Worm (Caenorhabditis elegans) whole organism, mixed stage, embryonic: Measurements from ENCODE around the gene R13H4.5.

Source experiments
- M03D4.4 ChIP-seq: sonication (generic microtip); optimal IDR thresholded peaks from 2 replicates; lab custom pipeline; 2017; ENCODE audit warnings: mild to moderate bottlenecking, missing genetic modification characterization, missing compliant biosample characterization
- blmp-1 ChIP-seq: fragments of 150-350 bp; optimal IDR thresholded peaks from 2 replicates; lab custom pipeline; 2014; ENCODE audit warnings: missing biosample characterization, missing genetic modification characterization
- ceh-39 ChIP-seq: fragments of 150-350 bp; optimal IDR thresholded peaks from 2 replicates; lab custom pipeline; 2014; ENCODE audit warnings: missing biosample characterization, missing genetic modification characterization
- ceh-43 ChIP-seq: fragments of 200-800 bp; sonication (Bioruptor generic); optimal IDR thresholded peaks from 2 replicates; lab custom pipeline; 2018; ENCODE audit warnings: mild to moderate bottlenecking, missing genetic modification characterization, moderate library complexity, missing compliant biosample characterization
- ceh-83 ChIP-seq: fragments of 200-800 bp; sonication (Bioruptor generic); optimal IDR thresholded peaks from 2 replicates; lab custom pipeline; 2018; ENCODE audit warnings: mild to moderate bottlenecking, missing genetic modification characterization, missing compliant biosample characterization
- ces-1 ChIP-seq: fragments of 150-350 bp; optimal IDR thresholded peaks from 2 replicates; lab custom pipeline; 2014; ENCODE audit warnings: missing biosample characterization, missing genetic modification reagents, missing genetic modification characterization
- cnd-1 ChIP-seq: fragments of 200-800 bp; sonication (Bioruptor generic); optimal IDR thresholded peaks from 2 replicates; lab custom pipeline; 2018; ENCODE audit warnings: mild to moderate bottlenecking, missing genetic modification characterization, missing compliant biosample characterization
- drap-1 ChIP-seq: fragments of 200-800 bp; sonication (Bioruptor generic); optimal IDR thresholded peaks from 3 replicates; lab custom pipeline; 2018; ENCODE audit warnings: mild to moderate bottlenecking, missing genetic modification characterization, missing compliant biosample characterization
- elt-1 ChIP-seq: sonication (generic microtip); optimal IDR thresholded peaks from 2 replicates; lab custom pipeline; 2017; ENCODE audit warnings: missing genetic modification characterization, mild to moderate bottlenecking, missing compliant biosample characterization, antibody characterized with exemption, moderate library complexity, borderline replicate concordance; ENCODE audit not compliant: insufficient read depth
- elt-3 ChIP-seq: fragments of 150-350 bp; optimal IDR thresholded peaks from 2 replicates; lab custom pipeline; 2014; ENCODE audit warnings: missing biosample characterization, missing genetic modification characterization
- flh-1 ChIP-seq: fragments of 200-800 bp; sonication (Bioruptor generic); optimal IDR thresholded peaks from 2 replicates; lab custom pipeline; 2018; ENCODE audit warnings: mild to moderate bottlenecking, missing genetic modification characterization, moderate library complexity, missing compliant biosample characterization
- ham-2 ChIP-seq: fragments of 200-800 bp; sonication (Bioruptor generic); optimal IDR thresholded peaks from 2 replicates; lab custom pipeline; 2018; ENCODE audit warnings: mild to moderate bottlenecking, missing genetic modification characterization, missing compliant biosample characterization
- hlh-1 ChIP-seq: fragments of 150-350 bp; optimal IDR thresholded peaks from 2 replicates; lab custom pipeline; 2014; ENCODE audit warnings: missing biosample characterization, missing genetic modification reagents, missing genetic modification characterization
- lin-13 ChIP-seq: fragments of 150-350 bp; optimal IDR thresholded peaks from 2 replicates; lab custom pipeline; 2014; ENCODE audit warnings: missing biosample characterization, missing genetic modification characterization
- lin-32 ChIP-seq: fragments of 200-800 bp; sonication (Bioruptor generic); optimal IDR thresholded peaks from 2 replicates; lab custom pipeline; 2018; ENCODE audit warnings: mild to moderate bottlenecking, missing genetic modification characterization, missing compliant biosample characterization
- lsy-2 ChIP-seq: fragments of 150-350 bp; optimal IDR thresholded peaks from 2 replicates; lab custom pipeline; 2014; ENCODE audit warnings: missing biosample characterization, missing genetic modification characterization
- mab-5 ChIP-seq: fragments of 150-350 bp; optimal IDR thresholded peaks from 2 replicates; lab custom pipeline; 2014; ENCODE audit warnings: missing biosample characterization, missing genetic modification characterization
- mep-1 ChIP-seq: fragments of 150-350 bp; optimal IDR thresholded peaks from 2 replicates; lab custom pipeline; 2017; ENCODE audit warnings: missing biosample characterization, missing genetic modification reagents, missing genetic modification characterization, inconsistent platforms
- mls-2 ChIP-seq: sonication (generic microtip); optimal IDR thresholded peaks from 2 replicates; lab custom pipeline; 2016; ENCODE audit warnings: mild to moderate bottlenecking, missing genetic modification characterization, moderate library complexity, missing compliant biosample characterization
- nhr-12 ChIP-seq: fragments of 150-350 bp; optimal IDR thresholded peaks from 2 replicates; lab custom pipeline; 2014; ENCODE audit warnings: missing biosample characterization, missing genetic modification characterization
- nhr-2 ChIP-seq: fragments of 150-350 bp; optimal IDR thresholded peaks from 2 replicates; lab custom pipeline; 2014; ENCODE audit warnings: missing biosample characterization, missing genetic modification characterization
- nhr-237 ChIP-seq: fragments of 150-350 bp; optimal IDR thresholded peaks from 2 replicates; lab custom pipeline; 2014; ENCODE audit warnings: missing biosample characterization, missing genetic modification characterization
- nhr-28 ChIP-seq: fragments of 150-350 bp; optimal IDR thresholded peaks from 2 replicates; lab custom pipeline; 2014; ENCODE audit warnings: missing biosample characterization, missing genetic modification characterization
- nhr-76 ChIP-seq: sonication (generic microtip); optimal IDR thresholded peaks from 2 replicates; lab custom pipeline; 2017; ENCODE audit warnings: missing biosample characterization, missing genetic modification characterization
- pha-4 ChIP-seq: fragments of 150-350 bp; optimal IDR thresholded peaks from 2 replicates; lab custom pipeline; 2018; ENCODE audit warnings: missing biosample characterization, missing genetic modification reagents, missing genetic modification characterization
- sem-2 ChIP-seq: fragments of 200-800 bp; sonication (Bioruptor generic); optimal IDR thresholded peaks from 2 replicates; lab custom pipeline; 2018; ENCODE audit warnings: mild to moderate bottlenecking, missing genetic modification characterization, missing compliant biosample characterization
- snpc-4 ChIP-seq: fragments of 150-350 bp; optimal IDR thresholded peaks from 2 replicates; lab custom pipeline; 2014; ENCODE audit warnings: missing biosample characterization, missing genetic modification characterization
- sptf-1 ChIP-seq: sonication (generic microtip); optimal IDR thresholded peaks from 2 replicates; lab custom pipeline; 2017; ENCODE audit warnings: mild to moderate bottlenecking, missing genetic modification characterization, moderate library complexity, missing compliant biosample characterization
- tbx-8 ChIP-seq: fragments of 200-800 bp; sonication (Bioruptor generic); optimal IDR thresholded peaks from 2 replicates; lab custom pipeline; 2018; ENCODE audit warnings: mild to moderate bottlenecking, missing genetic modification characterization, moderate library complexity, missing compliant biosample characterization
- unc-120 ChIP-seq: sonication (generic microtip); optimal IDR thresholded peaks from 2 replicates; lab custom pipeline; 2017; ENCODE audit warnings: missing genetic modification characterization, missing compliant biosample characterization; ENCODE audit not compliant: poor library complexity, severe bottlenecking
- unc-62 ChIP-seq: fragments of 150-350 bp; optimal IDR thresholded peaks from 2 replicates; lab custom pipeline; 2014; ENCODE audit warnings: missing biosample characterization, missing genetic modification reagents, missing genetic modification characterization
- zip-8 ChIP-seq: fragments of 150-350 bp; optimal IDR thresholded peaks from 2 replicates; lab custom pipeline; 2014; ENCODE audit warnings: missing biosample characterization, missing genetic modification characterization
- ztf-11 ChIP-seq: fragments of 150-350 bp; optimal IDR thresholded peaks from 2 replicates; lab custom pipeline; 2014; ENCODE audit warnings: missing biosample characterization, missing genetic modification characterization

The R13H4.5 gene

DNA sequence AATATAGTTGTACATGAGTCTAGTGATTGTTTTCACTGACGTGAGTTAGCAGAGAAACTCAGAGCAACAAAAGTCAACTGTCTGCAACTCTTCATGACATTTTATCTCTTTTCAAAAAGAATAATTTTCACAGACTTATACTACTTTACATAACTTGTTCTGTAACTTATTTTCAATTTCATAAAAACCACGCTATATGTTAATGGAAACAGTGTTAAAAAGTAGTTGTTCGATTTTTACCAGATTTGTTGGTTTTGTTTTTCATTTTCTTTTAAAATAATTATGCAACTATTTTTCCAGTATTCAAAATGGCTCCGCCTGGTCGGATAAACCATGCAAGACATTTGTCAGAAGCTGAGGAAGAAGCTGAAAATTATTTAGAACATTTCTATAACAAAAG is 14.6 kb downstream of the R13H4.5 start, which contains the start of gene sulp-4:
Gene sulp-4, plus strand, starts transcription at position 301 of the 400 bp plus-strand sequence.
- TF ChIP-seq tbx-8 (GFP tag; lab: Kevin White, UChicago) (no peak), cnd-1 (no peak), ceh-43 (no peak)

DNA sequence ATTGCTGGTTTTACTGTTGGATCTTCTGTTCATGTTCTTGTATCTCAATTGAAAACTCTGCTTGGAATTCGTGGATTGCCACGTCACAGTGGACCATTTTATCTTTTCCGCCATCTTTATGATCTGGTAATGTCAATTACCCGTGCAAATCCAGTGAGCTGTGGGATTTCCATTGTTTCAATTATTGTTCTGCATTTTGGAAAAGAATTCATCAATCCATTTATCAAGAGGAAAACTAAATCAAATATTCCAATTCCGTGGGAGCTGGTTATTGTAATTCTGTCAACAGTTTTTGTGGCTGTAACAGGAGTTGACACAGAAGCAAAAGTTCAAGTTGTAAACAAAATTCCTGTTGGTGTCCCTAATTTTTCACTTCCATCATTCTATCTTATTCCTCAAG is 16.2 kb downstream of the R13H4.5 start:
- TF ChIP-seq nhr-12 (no peak), ceh-39 (tag; lab: Kevin White, UChicago) (no peak), mep-1 (tag; lab: Kevin White, UChicago) (no peak), ces-1 (no peak)

DNA sequence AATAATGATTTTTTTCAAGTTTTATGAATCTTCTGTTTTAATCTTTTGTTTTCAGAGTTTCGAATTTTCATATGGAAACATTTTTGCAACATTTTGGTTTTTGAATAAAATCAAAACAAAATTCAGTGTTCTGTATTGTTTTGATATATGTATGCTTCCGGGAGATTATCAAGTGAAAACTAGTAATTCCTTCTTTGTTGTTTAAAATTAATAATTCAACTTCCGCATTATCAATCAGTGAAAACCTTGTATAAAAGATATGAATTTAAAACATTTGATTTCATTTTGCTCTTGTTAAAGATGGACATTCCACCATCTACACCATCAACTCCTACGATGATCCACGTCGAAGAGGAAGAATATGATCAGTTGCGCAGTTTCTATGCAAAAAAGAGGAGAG is 19.3 kb downstream of the R13H4.5 start, which contains the start of gene sulp-5:
Gene sulp-5, plus strand, starts transcription at position 301 of the 400 bp plus-strand sequence.
- TF ChIP-seq lin-13 (tag; lab: Kevin White, UChicago) (no peak), nhr-12 (no peak), M03D4.4 (tag; lab: Kevin White, UChicago) (no peak), nhr-76 (no peak), mab-5 (tag; lab: Kevin White, UChicago) (no peak), zip-8 (no peak), hlh-1 (tag; lab: Kevin White, UChicago) (no peak), lsy-2 (tag; lab: Kevin White, UChicago) (no peak), unc-62 (GFP tag; lab: Kevin White, UChicago) (no peak), tbx-8 (GFP tag; lab: Kevin White, UChicago) (no peak), elt-3 (no peak), unc-120 (no peak), ces-1 (no peak), ztf-11 (no peak), nhr-2 (tag; lab: Kevin White, UChicago) (no peak), nhr-28 (tag; lab: Kevin White, UChicago) (no peak), cnd-1 (no peak), blmp-1 (no peak), lin-32 (GFP tag; lab: Kevin White, UChicago) (no peak)

ce11 chrV:11883215-11883614 is 22.7 kb downstream of the R13H4.5 start:
- TF ChIP-seq lsy-2 (tag; lab: Kevin White, UChicago) (no peak), blmp-1 (no peak)

DNA sequence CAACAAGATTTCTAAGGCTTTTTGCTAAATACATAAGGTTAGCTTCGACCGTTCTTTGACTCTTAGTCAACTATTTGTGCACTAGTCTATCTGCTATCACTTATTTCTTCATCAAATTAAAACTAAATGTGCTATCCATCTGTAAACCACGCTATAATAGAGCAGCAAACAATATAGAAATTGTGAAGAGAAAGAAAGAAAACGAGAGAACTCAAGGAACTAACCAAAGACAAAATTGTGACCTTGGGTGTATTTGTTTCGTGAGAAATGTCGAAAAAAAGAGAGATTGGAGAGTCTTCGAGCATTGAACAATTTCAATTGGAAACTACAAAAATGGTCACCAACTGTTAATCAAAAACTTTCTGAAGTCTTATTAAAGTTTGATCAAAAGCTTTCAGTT is 24.6 kb downstream of the R13H4.5 start:
- TF ChIP-seq sptf-1 (no peak), ceh-83 (GFP tag; lab: Kevin White, UChicago) (no peak), cnd-1 (no peak), mab-5 (tag; lab: Kevin White, UChicago) (no peak), sem-2 (no peak), flh-1 (GFP tag; lab: Kevin White, UChicago) (no peak), mls-2 (tag; lab: Kevin White, UChicago) (no peak), nhr-237 (no peak), snpc-4 (no peak), ces-1 (no peak), drap-1 (GFP tag; lab: Kevin White, UChicago) (no peak), ztf-11 (no peak), pha-4 (tag; lab: Kevin White, UChicago) (no peak), mep-1 (tag; lab: Kevin White, UChicago) (no peak), lin-13 (tag; lab: Kevin White, UChicago) (no peak), M03D4.4 (tag; lab: Kevin White, UChicago) (no peak), ceh-43 (no peak), ceh-39 (tag; lab: Kevin White, UChicago) (no peak), nhr-2 (tag; lab: Kevin White, UChicago) (no peak), nhr-76 (no peak)
- TF ChIP-seq, all 35 proteins: peak for 0

DNA sequence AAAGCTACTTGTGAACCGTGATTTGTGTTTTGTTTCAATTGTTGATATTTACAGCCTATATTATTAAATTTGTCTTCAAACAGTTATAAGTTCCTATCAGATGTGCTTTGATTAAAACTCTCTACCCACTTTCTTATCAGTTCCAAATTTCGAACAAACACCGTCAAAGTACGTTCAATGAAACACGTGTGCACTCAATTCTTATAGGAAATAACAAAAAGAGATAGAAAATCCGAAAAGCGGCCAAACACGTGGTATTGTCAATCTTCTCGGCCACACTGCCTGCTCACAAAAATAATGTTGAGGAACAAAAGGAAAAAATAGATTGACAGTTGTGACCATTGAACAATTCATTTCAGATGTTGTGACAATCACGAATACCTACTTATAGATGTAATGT is 25.5 kb downstream of the R13H4.5 start:
- TF ChIP-seq ham-2 (GFP tag; lab: Kevin White, UChicago): no peak
- TF ChIP-seq mep-1 (tag; lab: Kevin White, UChicago): no peak
- no peak for TF ChIP-seq nhr-28 (tag; lab: Kevin White, UChicago)
- no peak for TF ChIP-seq elt-1
